Worm (Caenorhabditis elegans) whole organism, young adult: ENCODE measurements around the gene nspc-3.

Experiments
- C17E4.6 ChIP-seq: fragments of 200-800 bp; sonication (Bioruptor generic); IDR thresholded peaks from 2 replicates; pipeline ENCODE4 v1.3.6; 2022; ENCODE audit warnings: missing genetic modification reagents, missing genetic modification characterization, missing compliant biosample characterization
- F22D6.2 ChIP-seq: sonication (generic microtip); optimal IDR thresholded peaks from 2 replicates; lab custom pipeline; 2016; ENCODE audit warnings: mild to moderate bottlenecking, missing genetic modification characterization, missing compliant biosample characterization
- F57C9.4 ChIP-seq: sonication (generic microtip); optimal IDR thresholded peaks from 2 replicates; lab custom pipeline; 2017; ENCODE audit warnings: mild to moderate bottlenecking, missing genetic modification characterization, missing compliant biosample characterization
- Y67H2A.10 ChIP-seq: fragments of 200-800 bp; sonication (Bioruptor generic); conservative IDR thresholded peaks from 2 replicates; pipeline ENCODE4 v1.3.6; 2022; ENCODE audit warnings: missing genetic modification reagents, missing genetic modification characterization, missing compliant biosample characterization
- bed-1 ChIP-seq: fragments of 200-800 bp; sonication (Bioruptor generic); IDR thresholded peaks from 2 replicates; pipeline ENCODE4 v1.3.6; 2022; ENCODE audit warnings: missing genetic modification reagents, missing genetic modification characterization, missing compliant biosample characterization
- efl-1 ChIP-seq: fragments of 150-350 bp; optimal IDR thresholded peaks from 2 replicates; lab custom pipeline; 2014; ENCODE audit warnings: missing biosample characterization, missing genetic modification reagents, missing genetic modification characterization
- fkh-3 ChIP-seq: sonication (generic microtip); optimal IDR thresholded peaks from 2 replicates; lab custom pipeline; 2016; ENCODE audit warnings: mild to moderate bottlenecking, missing genetic modification characterization, missing compliant biosample characterization
- him-1 ChIP-seq: sonication (generic microtip); optimal IDR thresholded peaks from 2 replicates; lab custom pipeline; 2016; ENCODE audit warnings: missing genotype, missing genetic modification reagents, missing genetic modification characterization, missing compliant biosample characterization
- nfya-2 ChIP-seq: fragments of 200-800 bp; sonication (Bioruptor generic); IDR thresholded peaks from 2 replicates; pipeline ENCODE4 v1.3.6; 2022; ENCODE audit warnings: missing genetic modification reagents, missing genetic modification characterization, missing compliant biosample characterization
- nhr-80 ChIP-seq: sonication (generic microtip); optimal IDR thresholded peaks from 2 replicates; lab custom pipeline; 2016; ENCODE audit warnings: missing genetic modification characterization, missing compliant biosample characterization
- nhr-90 ChIP-seq: sonication (generic microtip); optimal IDR thresholded peaks from 2 replicates; lab custom pipeline; 2016; ENCODE audit warnings: missing genotype, mild to moderate bottlenecking, missing genetic modification characterization, missing compliant biosample characterization
- somi-1 ChIP-seq: fragments of 200-800 bp; sonication (Bioruptor generic); optimal IDR thresholded peaks from 2 replicates; lab custom pipeline; 2018; ENCODE audit warnings: mild to moderate bottlenecking, missing genetic modification characterization, missing compliant biosample characterization
- unc-62 ChIP-seq: fragments of 150-350 bp; optimal IDR thresholded peaks from 2 replicates; lab custom pipeline; 2014; ENCODE audit warnings: missing biosample characterization, missing genetic modification reagents, missing genetic modification characterization
- zim-3 ChIP-seq: sonication (generic microtip); optimal IDR thresholded peaks from 2 replicates; lab custom pipeline; 2017; ENCODE audit warnings: mild to moderate bottlenecking, missing genetic modification characterization, moderate library complexity, missing compliant biosample characterization

ce11 chrX:8568423-8568903 is 31.6 kb downstream of the nspc-3 start:
- TF ChIP-seq C17E4.6 (GFP tag; lab: Robert Waterston, UW) (no peak), nhr-90 (tag; lab: Kevin White, UChicago) (no peak), fkh-3 (tag; lab: Kevin White, UChicago) (no peak), nfya-2 (GFP tag; lab: Robert Waterston, UW) (no peak), efl-1 (GFP tag; lab: Kevin White, UChicago) (no peak), nhr-80 (peak; percentile 90), F22D6.2 (tag; lab: Kevin White, UChicago) (no peak), Y67H2A.10 (GFP tag; lab: Robert Waterston, UW) (no peak), him-1 (tag; lab: Kevin White, UChicago) (no peak), bed-1 (GFP tag; lab: Robert Waterston, UW) (no peak), F57C9.4 (tag; lab: Kevin White, UChicago) (no peak), somi-1 (GFP tag; lab: Kevin White, UChicago) (no peak), zim-3 (tag; lab: Kevin White, UChicago) (no peak), unc-62 (GFP tag; lab: Kevin White, UChicago) (no peak)
